Fruit fly (Drosophila melanogaster) whole organism, adult: ENCODE data around the gene CG42740.

Source experiments
- CG12768 ChIP-seq: fragments of 200-800 bp; sonication (Bioruptor generic); optimal IDR thresholded peaks from 2 replicates; lab custom pipeline; 2017; ENCODE audit warnings: missing biosample characterization, missing genetic modification characterization, mild to moderate bottlenecking, moderate library complexity, missing genetic modification reagents
- CG14711 ChIP-seq: fragments of 200-800 bp; sonication (Bioruptor generic); optimal IDR thresholded peaks from 2 replicates; lab custom pipeline; 2018; ENCODE audit warnings: missing biosample characterization, mild to moderate bottlenecking, missing genetic modification characterization, moderate library complexity
- CG5204 ChIP-seq: fragments of 200-800 bp; sonication (Bioruptor generic); optimal IDR thresholded peaks from 2 replicates; lab custom pipeline; 2016; ENCODE audit warnings: missing biosample characterization, missing genetic modification characterization
- CG7045 ChIP-seq: fragments of 200-800 bp; sonication (Bioruptor generic); optimal IDR thresholded peaks from 2 replicates; lab custom pipeline; 2017; ENCODE audit warnings: missing biosample characterization, mild to moderate bottlenecking, missing genetic modification characterization
- cnc ChIP-seq, 2 experiments: fragments of >200 bp; optimal IDR thresholded peaks; 2 replicates each; lab custom pipeline; 2017
- ovo ChIP-seq: fragments of 200-800 bp; sonication (Bioruptor generic); optimal IDR thresholded peaks from 2 replicates; lab custom pipeline; 2016; ENCODE audit warnings: missing biosample characterization, missing genetic modification characterization

- TF ChIP-seq cnc (optimal IDR thresholded peaks at IDR 0.05; lab: Kevin White, UChicago) (no peak), CG5204 (GFP tag; lab: Kevin White, UChicago) (no peak), CG7045 (GFP tag; lab: Kevin White, UChicago) (no peak), ovo (GFP tag; lab: Kevin White, UChicago) (no peak), CG12768 (GFP tag; lab: Kevin White, UChicago) (no peak), CG14711 (tag; lab: Kevin White, UChicago) (no peak)
These were observed 37.2 kb downstream of the CG42740 start for dm6 chr3R:30385531-30385930.
